Worm (Caenorhabditis elegans) whole organism, early embryonic: ENCODE data around the gene bre-5.

Experiments used
- ceh-36 ChIP-seq: sonication (generic microtip); optimal IDR thresholded peaks from 2 replicates; lab custom pipeline; 2016; ENCODE audit warnings: missing genetic modification characterization, inconsistent platforms, missing compliant biosample characterization
- hmg-4 ChIP-seq: fragments of 200-800 bp; sonication (Bioruptor generic); optimal IDR thresholded peaks from 2 replicates; lab custom pipeline; 2018; ENCODE audit warnings: mild to moderate bottlenecking, missing genetic modification characterization, missing compliant biosample characterization

- TF ChIP-seq ceh-36 = no peak
- TF ChIP-seq hmg-4 (GFP tag; lab: Kevin White, UChicago) = no peak
Observed at ce11 chrIV:12056603-12057002, 5.6 kb upstream of the bre-5 start, which contains the start of gene K08E4.2.
